Worm (Caenorhabditis elegans): ENCODE results near the gene F43C1.7.

The F43C1.7 gene

DNA sequence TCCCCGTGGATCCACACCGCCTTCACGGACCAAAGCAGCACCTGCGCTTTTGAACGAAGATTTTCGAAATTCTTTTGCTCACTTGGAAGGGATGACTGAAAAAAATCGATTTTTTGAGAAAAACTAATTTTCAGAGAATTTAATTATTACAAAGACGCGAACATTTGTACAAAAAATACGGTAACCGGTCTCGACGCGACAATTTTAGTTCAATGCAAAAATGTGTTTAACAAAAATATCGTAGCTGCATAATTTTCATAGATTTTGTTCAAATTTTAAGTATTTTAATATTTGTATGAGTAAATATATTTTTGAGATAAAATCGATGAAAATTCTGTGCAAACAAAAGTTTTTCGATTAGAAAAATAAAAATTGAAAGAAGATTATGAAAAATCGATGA, 20.7 kb upstream of the F43C1.7 start, which contains the start of gene T08A11.1:
TSS of gene T08A11.1 (minus strand) at position 101 of the 400 bp plus-strand sequence.
- TF ChIP-seq unc-62 (GFP tag; optimal IDR thresholded peaks at IDR 0.05): no peak
- TF ChIP-seq K11D2.4 (GFP tag; IDR thresholded peaks at IDR 0.05): no peak
- no peak for TF ChIP-seq egl-44 (GFP tag; IDR thresholded peaks at IDR 0.05)
- TF ChIP-seq die-1 (tag; optimal IDR thresholded peaks at IDR 0.05): no peak
- no peak for TF ChIP-seq cebp-1 (GFP tag; IDR thresholded peaks at IDR 0.05)
- TF ChIP-seq cebp-1 (tag; optimal IDR thresholded peaks at IDR 0.05): no peak
- no peak for TF ChIP-seq lsy-27 (tag; optimal IDR thresholded peaks at IDR 0.05; ENCODE audit: borderline replicate concordance, insufficient read depth)
- no peak for TF ChIP-seq chd-7 (tag; optimal IDR thresholded peaks at IDR 0.05)
- TF ChIP-seq attf-5 (GFP tag; optimal IDR thresholded peaks at IDR 0.05): no peak
- TF ChIP-seq ceh-40 (GFP tag; IDR thresholded peaks at IDR 0.05): no peak
- no peak for TF ChIP-seq mes-4 (tag; optimal IDR thresholded peaks at IDR 0.05)
- TF ChIP-seq Y53G8AR.9 (GFP tag; conservative IDR thresholded peaks at IDR 0.05): no peak
- no peak for TF ChIP-seq Y53F4B.3 (GFP tag; IDR thresholded peaks at IDR 0.05)
- TF ChIP-seq mxl-1 (tag; optimal IDR thresholded peaks at IDR 0.05): no peak
- TF ChIP-seq gei-17 (GFP tag; optimal IDR thresholded peaks at IDR 0.05): no peak
- TF ChIP-seq tbp1 (GFP tag; optimal IDR thresholded peaks at IDR 0.05): no peak

DNA sequence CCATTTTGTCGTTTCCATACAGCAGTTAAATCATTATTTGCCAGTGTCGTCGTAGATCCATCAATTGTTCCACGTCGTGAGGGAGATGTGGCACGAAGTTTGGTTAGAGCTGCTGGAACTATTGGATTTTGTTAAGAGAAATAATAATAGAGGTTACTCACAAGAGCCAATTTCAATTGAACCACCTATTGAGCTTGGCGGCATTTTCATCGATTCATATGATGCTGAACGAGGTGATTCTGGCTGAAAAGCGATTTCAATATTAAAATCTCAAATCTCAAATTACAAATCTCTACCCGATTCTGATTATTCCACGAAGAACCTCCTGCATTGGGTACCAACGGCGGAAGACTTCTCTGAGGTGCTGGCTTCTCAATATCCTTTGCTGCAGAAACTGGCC, 15.5 kb upstream of the F43C1.7 start:
- TF ChIP-seq nhr-90 (tag; optimal IDR thresholded peaks at IDR 0.05): no peak
- TF ChIP-seq cebp-2 (GFP tag; IDR thresholded peaks at IDR 0.05): no peak
- no peak for TF ChIP-seq lsl-1 (GFP tag; optimal IDR thresholded peaks at IDR 0.05)
- TF ChIP-seq hlh-26 (GFP tag; conservative IDR thresholded peaks at IDR 0.05): no peak
- no peak for TF ChIP-seq B0261.1 (tag; optimal IDR thresholded peaks at IDR 0.05)
- no peak for TF ChIP-seq D2030.7 (GFP tag; IDR thresholded peaks at IDR 0.05)
- no peak for TF ChIP-seq Y95B8A.8 (GFP tag; IDR thresholded peaks at IDR 0.05)
- no peak for TF ChIP-seq F23B12.7 (tag; optimal IDR thresholded peaks at IDR 0.05; ENCODE audit: insufficient read depth)
- no peak for TF ChIP-seq nhr-27 (tag; optimal IDR thresholded peaks at IDR 0.05)
- no peak for TF ChIP-seq fkh-3 (tag; optimal IDR thresholded peaks at IDR 0.05)
- TF ChIP-seq dpl-1 (GFP tag; optimal IDR thresholded peaks at IDR 0.05): no peak
- TF ChIP-seq tbp1 (GFP tag; optimal IDR thresholded peaks at IDR 0.05): no peak
- no peak for TF ChIP-seq ceh-100 (GFP tag; IDR thresholded peaks at IDR 0.05)
- TF ChIP-seq ztf-26 (tag; optimal IDR thresholded peaks at IDR 0.05): no peak
- TF ChIP-seq nhr-179 (tag; optimal IDR thresholded peaks at IDR 0.05): no peak
- TF ChIP-seq atf-7 (tag; optimal IDR thresholded peaks at IDR 0.05): no peak
- no peak for TF ChIP-seq ceh-40 (GFP tag; IDR thresholded peaks at IDR 0.05)
- TF ChIP-seq mxl-1 (tag; optimal IDR thresholded peaks at IDR 0.05): no peak
- TF ChIP-seq F49E8.2 (tag; optimal IDR thresholded peaks at IDR 0.05; ENCODE audit: insufficient read depth): no peak

DNA sequence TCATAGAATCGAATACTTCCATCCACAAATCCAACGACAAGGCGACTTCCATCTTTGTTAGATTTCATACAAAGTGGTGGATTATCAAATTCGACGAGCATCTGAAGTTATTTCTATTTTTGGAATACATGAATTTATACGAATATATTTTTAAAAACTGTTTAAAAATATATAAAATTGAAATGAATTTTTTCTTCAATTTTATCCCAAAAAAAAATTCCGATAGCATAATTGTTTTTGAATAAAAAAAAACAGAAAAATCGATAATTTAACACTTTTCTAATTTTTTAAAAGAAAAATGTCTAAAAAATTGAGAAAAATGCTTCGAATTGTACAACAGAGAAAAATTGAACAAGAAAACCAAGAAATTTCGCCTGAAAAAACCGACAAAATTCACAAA, 5.2 kb upstream of the F43C1.7 start, which contains the start of gene Y44F5A.1:
TSS of gene Y44F5A.1 (minus strand) at position 101 of the 400 bp plus-strand sequence.
- TF ChIP-seq unc-62 (GFP tag; optimal IDR thresholded peaks at IDR 0.05): no peak
- no peak for TF ChIP-seq nfyb-1 (GFP tag; IDR thresholded peaks at IDR 0.05)

DNA sequence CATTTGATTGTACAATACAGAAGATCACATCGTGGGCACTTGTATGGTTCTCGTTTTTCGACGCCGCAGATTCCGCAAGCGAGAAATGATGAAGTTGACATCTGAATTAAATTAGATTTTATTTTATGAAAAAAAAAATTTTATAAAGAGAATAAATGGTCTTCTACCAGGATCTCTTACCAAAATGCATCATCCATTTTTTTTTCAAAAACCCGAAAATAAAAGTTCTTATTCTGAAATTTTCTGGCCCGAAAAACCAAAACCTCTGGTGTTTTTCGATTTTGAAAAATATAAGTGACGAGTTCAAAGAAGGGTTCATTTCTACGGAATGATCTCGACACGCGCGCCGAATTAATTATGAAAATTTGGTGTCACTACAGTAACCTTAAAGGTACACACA, 1.9 kb upstream of the F43C1.7 start, which contains the start of gene zhit-2:
TSS of gene zhit-2 (minus strand) at position 101 of the 400 bp plus-strand sequence.
- TF ChIP-seq sdz-38 (tag; optimal IDR thresholded peaks at IDR 0.05) (no peak), mcd-1 (GFP tag; IDR thresholded peaks at IDR 0.05) (no peak), nfya-1 (tag; optimal IDR thresholded peaks at IDR 0.05; ENCODE audit: borderline replicate concordance, insufficient read depth) (no peak), ztf-3 (GFP tag; optimal IDR thresholded peaks at IDR 0.05) (no peak), C06A6.2 (GFP tag; conservative IDR thresholded peaks at IDR 0.05) (no peak), tlf-1 (GFP tag; optimal IDR thresholded peaks at IDR 0.05) (no peak), let-607 (tag; optimal IDR thresholded peaks at IDR 0.05) (no peak), ceh-91 (GFP tag; IDR thresholded peaks at IDR 0.05) (no peak)
